Worm (Caenorhabditis elegans): ENCODE data around the gene C49F5.3.
A peak's percentile ranks its signal among the peaks of the same experiment; 100 is the strongest.

C49F5.3 gene

ce11 chrX:11934933-11935332, 48.5 kb downstream of the C49F5.3 start (continued):
- peak; percentile 91 for TF ChIP-seq dmd-8 (GFP tag; IDR thresholded peaks at IDR 0.05)
- TF ChIP-seq nhr-11 (tag; optimal IDR thresholded peaks at IDR 0.05) = no peak
- TF ChIP-seq daf-16 (GFP tag; optimal IDR thresholded peaks at IDR 0.05) = peak; percentile 55 to 85
- peak; percentile 78 for TF ChIP-seq daf-16 (tag; optimal IDR thresholded peaks at IDR 0.05)
- TF ChIP-seq ZK546.5 (tag; optimal IDR thresholded peaks at IDR 0.05) = no peak
- peak; percentile 72 for TF ChIP-seq rbr-2 (tag; optimal IDR thresholded peaks at IDR 0.05)
- TF ChIP-seq mdt-29 (GFP tag; IDR thresholded peaks at IDR 0.05) = no peak; the same call in 1 of the 2 replicates
- peak; percentile 72; the same call in 1 of the 2 replicates for TF ChIP-seq tra-1 (GFP tag; IDR thresholded peaks at IDR 0.05)
- no peak for TF ChIP-seq cey-2 (tag; optimal IDR thresholded peaks at IDR 0.05; ENCODE audit: borderline replicate concordance, insufficient read depth)
- TF ChIP-seq fos-1 (tag; optimal IDR thresholded peaks at IDR 0.05) = no peak
- peak; percentile 86 for TF ChIP-seq nhr-42 (GFP tag; IDR thresholded peaks at IDR 0.05)
- TF ChIP-seq nhr-10 (tag; optimal IDR thresholded peaks at IDR 0.05) = no peak
- peak; percentile 62 for TF ChIP-seq spr-1 (tag; optimal IDR thresholded peaks at IDR 0.05)
- peak; percentile 42 for TF ChIP-seq sdz-12 (GFP tag; optimal IDR thresholded peaks at IDR 0.05)
- TF ChIP-seq ceh-32 (tag; optimal IDR thresholded peaks at IDR 0.05; ENCODE audit: poor library complexity) = no peak

DNA sequence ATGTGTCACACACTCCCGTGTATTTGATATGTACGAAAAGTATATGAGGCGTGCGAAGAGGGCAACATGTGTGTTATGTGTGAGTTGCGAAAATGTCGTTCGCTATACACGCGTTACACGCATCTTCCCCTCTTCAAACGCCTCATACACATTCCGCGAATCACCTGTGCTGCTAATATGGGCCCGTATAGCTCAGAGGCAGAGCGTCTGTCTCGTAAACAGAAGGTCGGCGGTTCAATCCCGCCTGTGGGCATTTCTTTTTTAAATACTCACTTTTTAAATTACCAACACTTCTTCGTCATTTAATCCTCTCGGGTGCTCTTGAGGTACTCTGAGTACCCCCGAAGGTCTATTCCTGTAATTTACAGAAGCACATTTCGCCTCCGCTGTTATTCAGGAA, 49.9 kb downstream of the C49F5.3 start:
- TF ChIP-seq Y75B8A.6 (GFP tag; IDR thresholded peaks at IDR 0.05) = no peak
- TF ChIP-seq skn-1 (tag; optimal IDR thresholded peaks at IDR 0.05) = no peak
- no peak for TF ChIP-seq madf-5 (GFP tag; IDR thresholded peaks at IDR 0.05)
- no peak for TF ChIP-seq rbr-2 (tag; optimal IDR thresholded peaks at IDR 0.05)
- no peak for TF ChIP-seq lin-39 (tag; optimal IDR thresholded peaks at IDR 0.05)
- no peak for TF ChIP-seq R02D3.7 (tag; optimal IDR thresholded peaks at IDR 0.05)
- TF ChIP-seq mdt-29 (GFP tag; IDR thresholded peaks at IDR 0.05) = no peak
- TF ChIP-seq unc-39 (tag; optimal IDR thresholded peaks at IDR 0.05) = no peak
- TF ChIP-seq unc-62 (GFP tag; optimal IDR thresholded peaks at IDR 0.05 in 1 of 2) = no peak
- TF ChIP-seq unc-62 (tag; optimal IDR thresholded peaks at IDR 0.05) = no peak
- TF ChIP-seq jun-1 (tag; optimal IDR thresholded peaks at IDR 0.05) = no peak
- TF ChIP-seq tag-97 (GFP tag; IDR thresholded peaks at IDR 0.05) = no peak
- TF ChIP-seq fos-1 (tag; optimal IDR thresholded peaks at IDR 0.05) = no peak
- no peak for TF ChIP-seq nhr-237 (tag; optimal IDR thresholded peaks at IDR 0.05)
- TF ChIP-seq pha-4 (GFP tag; IDR thresholded peaks at IDR 0.05) = peak; percentile 67; the same call in 1 of the 2 replicates
- no peak for TF ChIP-seq pha-4 (tag; optimal IDR thresholded peaks at IDR 0.05)
- TF ChIP-seq daf-12 (tag; optimal IDR thresholded peaks at IDR 0.05) = no peak
- peak; percentile 75 for TF ChIP-seq Y48G9A.11 (GFP tag; IDR thresholded peaks at IDR 0.05)
- TF ChIP-seq mes-2 (tag; optimal IDR thresholded peaks at IDR 0.05; ENCODE audit: poor library complexity, severe bottlenecking) = no peak
- TF ChIP-seq zfp-2 (tag; optimal IDR thresholded peaks at IDR 0.05) = no peak
- TF ChIP-seq ceh-20 (GFP tag; IDR thresholded peaks at IDR 0.05) = no peak
- no peak for TF ChIP-seq Y5F2A.4 (GFP tag; optimal IDR thresholded peaks at IDR 0.05)
- no peak for TF ChIP-seq zag-1 (tag; optimal IDR thresholded peaks at IDR 0.05)
- TF ChIP-seq ctbp-1 (GFP tag; IDR thresholded peaks at IDR 0.05) = no peak; the same call in 1 of the 2 replicates
- no peak for TF ChIP-seq F26F4.8 (GFP tag; conservative IDR thresholded peaks at IDR 0.05)
- no peak for TF ChIP-seq zfp-3 (GFP tag; conservative IDR thresholded peaks at IDR 0.05)
- no peak for TF ChIP-seq pqm-1 (tag; optimal IDR thresholded peaks at IDR 0.05)
- no peak for TF ChIP-seq php-3 (GFP tag; IDR thresholded peaks at IDR 0.05)
- no peak for TF ChIP-seq saeg-2 (GFP tag; IDR thresholded peaks at IDR 0.05)
- TF ChIP-seq zip-11 (GFP tag; IDR thresholded peaks at IDR 0.05) = no peak
- no peak for TF ChIP-seq ceh-28 (tag; optimal IDR thresholded peaks at IDR 0.05)
- TF ChIP-seq nhr-10 (tag; optimal IDR thresholded peaks at IDR 0.05) = no peak
- TF ChIP-seq sdz-12 (GFP tag; optimal IDR thresholded peaks at IDR 0.05) = no peak
- TF ChIP-seq nhr-25 (tag; optimal IDR thresholded peaks at IDR 0.05; ENCODE audit: borderline replicate concordance, insufficient read depth) = no peak
- no peak for TF ChIP-seq duxl-1 (tag; optimal IDR thresholded peaks at IDR 0.05; ENCODE audit: poor library complexity)
- no peak for TF ChIP-seq ZK546.5 (tag; optimal IDR thresholded peaks at IDR 0.05)
- no peak for TF ChIP-seq nhr-111 (GFP tag; optimal IDR thresholded peaks at IDR 0.05)
- peak; percentile 66; the same call in 1 of the 2 replicates for TF ChIP-seq vab-7 (GFP tag; IDR thresholded peaks at IDR 0.05)
- no peak for TF ChIP-seq F37D6.2 (tag; optimal IDR thresholded peaks at IDR 0.05)
- TF ChIP-seq mxl-3 (GFP tag; optimal IDR thresholded peaks at IDR 0.05) = no peak
- TF ChIP-seq F49E8.2 (tag; optimal IDR thresholded peaks at IDR 0.05; ENCODE audit: borderline replicate concordance) = no peak
